Fruit fly (Drosophila melanogaster) whole organism, wandering third instar larva: ENCODE measurements around the gene CG33116.

Source experiments
- Abd-B ChIP-seq: fragments of >200 bp; optimal IDR thresholded peaks from 2 replicates; lab custom pipeline; 2017; ENCODE audit warnings: missing biosample characterization, missing genetic modification characterization
- CG32264 ChIP-seq: fragments of 200-800 bp; sonication (Bioruptor generic); optimal IDR thresholded peaks from 2 replicates; lab custom pipeline; 2016; ENCODE audit warnings: missing biosample characterization, missing genetic modification characterization
- CG9705 ChIP-seq: fragments of 200-800 bp; sonication (Bioruptor generic); optimal IDR thresholded peaks from 2 replicates; lab custom pipeline; 2018; ENCODE audit warnings: missing biosample characterization, mild to moderate bottlenecking, missing genetic modification characterization
- CrebA ChIP-seq: fragments of 200-800 bp; sonication (Bioruptor generic); optimal IDR thresholded peaks from 2 replicates; lab custom pipeline; 2016; ENCODE audit warnings: missing biosample characterization, mild to moderate bottlenecking, missing genetic modification characterization, borderline replicate concordance
- Dif ChIP-seq: fragments of 200-275, 200-300 bp; sonication (Bioruptor generic); optimal IDR thresholded peaks from 2 replicates; lab custom pipeline; 2018; ENCODE audit warnings: missing biosample characterization, missing genetic modification characterization; ENCODE audit not compliant: partially characterized antibody
- GATAd ChIP-seq: sonication (Bioruptor generic); optimal IDR thresholded peaks from 2 replicates; lab custom pipeline; 2016; ENCODE audit warnings: missing biosample characterization, missing genetic modification characterization
- HLH106 ChIP-seq: fragments of 200-800 bp; optimal IDR thresholded peaks from 3 replicates; lab custom pipeline; 2019; ENCODE audit warnings: missing biosample characterization, mild to moderate bottlenecking, missing genetic modification characterization, moderate library complexity
- Hnf4 ChIP-seq: fragments of 200-800 bp; sonication (Bioruptor generic); optimal IDR thresholded peaks from 2 replicates; lab custom pipeline; 2016; ENCODE audit warnings: missing biosample characterization, mild to moderate bottlenecking, missing genetic modification characterization
- Hr78 ChIP-seq: fragments of >200 bp; optimal IDR thresholded peaks from 2 replicates; lab custom pipeline; 2017; ENCODE audit warnings: missing biosample characterization, missing genetic modification characterization
- Hr83 ChIP-seq: fragments of 200-300 bp; sonication (Bioruptor generic); optimal IDR thresholded peaks from 2 replicates; lab custom pipeline; 2016; ENCODE audit warnings: missing biosample characterization, mild to moderate bottlenecking, missing genetic modification characterization, moderate library complexity; ENCODE audit not compliant: poor library complexity, severe bottlenecking
- Jra ChIP-seq: sonication (Bioruptor generic); optimal IDR thresholded peaks from 2 replicates; lab custom pipeline; 2016; ENCODE audit warnings: missing biosample characterization, missing genetic modification characterization
- Mio ChIP-seq: sonication (Bioruptor generic); optimal IDR thresholded peaks from 2 replicates; lab custom pipeline; 2016; ENCODE audit warnings: missing biosample characterization, missing genetic modification characterization
- Myc ChIP-seq: fragments of >200 bp; optimal IDR thresholded peaks from 2 replicates; lab custom pipeline; 2017
- N ChIP-seq: fragments of >200 bp; optimal IDR thresholded peaks from 2 replicates; lab custom pipeline; 2018; ENCODE audit warnings: missing biosample characterization, missing external identifiers, missing genetic modification characterization
- OdsH ChIP-seq: fragments of 200-800 bp; sonication (Bioruptor generic); optimal IDR thresholded peaks from 2 replicates; lab custom pipeline; 2016; ENCODE audit warnings: missing biosample characterization, mild to moderate bottlenecking, missing genetic modification characterization
- Rel ChIP-seq, 2 experiments: fragments of 200-800 bp; sonication (Bioruptor generic) in 1 of 2; optimal IDR thresholded peaks; 2 replicates in 1 of 2; 3 replicates in 1 of 2; lab custom pipeline; 2016 to 2019; ENCODE audit warnings: mild to moderate bottlenecking in 2 of 2, missing biosample characterization in 2 of 2, missing genetic modification characterization in 2 of 2, moderate library complexity in 1 of 2
- Sp1 ChIP-seq: fragments of 200-800 bp; sonication (Bioruptor generic); optimal IDR thresholded peaks from 3 replicates; lab custom pipeline; 2019; ENCODE audit warnings: missing biosample characterization, mild to moderate bottlenecking, missing genetic modification characterization, moderate library complexity
- Vsx2 ChIP-seq: fragments of 200-300, 225-300 bp; sonication (Bioruptor generic); optimal IDR thresholded peaks from 2 replicates; lab custom pipeline; 2018; ENCODE audit warnings: missing biosample characterization, missing genetic modification characterization; ENCODE audit not compliant: partially characterized antibody
- br ChIP-seq: fragments of 200-800 bp; sonication (Bioruptor generic); optimal IDR thresholded peaks from 2 replicates; lab custom pipeline; 2016; ENCODE audit warnings: missing biosample characterization, missing genetic modification characterization
- brk ChIP-seq: fragments of 200-800 bp; sonication (Bioruptor generic); optimal IDR thresholded peaks from 2 replicates; lab custom pipeline; 2016; ENCODE audit warnings: missing biosample characterization, mild to moderate bottlenecking, missing genetic modification characterization
- dl ChIP-seq, 2 experiments: fragments of 175-275, 200-275 bp in 1 of 2; fragments of 200-275 bp in 1 of 2; sonication (Bioruptor generic); optimal IDR thresholded peaks; lab custom pipeline; 2018; ENCODE audit warnings: mild to moderate bottlenecking in 2 of 2, missing biosample characterization in 2 of 2, missing genetic modification characterization in 2 of 2, moderate library complexity in 2 of 2; ENCODE audit not compliant: partially characterized antibody in 2 of 2, insufficient read depth in 1 of 2
- dmrt93B ChIP-seq: fragments of 200-800 bp; sonication (Bioruptor generic); optimal IDR thresholded peaks from 2 replicates; lab custom pipeline; 2018; ENCODE audit warnings: missing biosample characterization, mild to moderate bottlenecking, missing genetic modification characterization
- dsf ChIP-seq: sonication (Bioruptor generic); optimal IDR thresholded peaks from 2 replicates; lab custom pipeline; 2016; ENCODE audit warnings: missing biosample characterization, missing genetic modification characterization, borderline replicate concordance
- ey ChIP-seq: fragments of 200-800 bp; sonication (Bioruptor generic); optimal IDR thresholded peaks from 2 replicates; lab custom pipeline; 2016; ENCODE audit warnings: missing biosample characterization, missing genetic modification characterization
- foxo ChIP-seq, 2 experiments: fragments of 200-800 bp; sonication (Bioruptor generic); optimal IDR thresholded peaks; 2 replicates in 1 of 2; 3 replicates in 1 of 2; lab custom pipeline; 2016 to 2017; ENCODE audit warnings: missing biosample characterization in 2 of 2, missing genetic modification characterization in 2 of 2
- fru ChIP-seq: fragments of 200-800 bp; sonication (Bioruptor generic); optimal IDR thresholded peaks from 3 replicates; lab custom pipeline; 2016; ENCODE audit warnings: missing biosample characterization, mild to moderate bottlenecking, missing genetic modification characterization
- h ChIP-seq: fragments of 200-800 bp; sonication (Bioruptor generic); optimal IDR thresholded peaks from 3 replicates; lab custom pipeline; 2016; ENCODE audit warnings: missing biosample characterization, mild to moderate bottlenecking, missing genetic modification characterization
- jim ChIP-seq: fragments of 175-275, 200-325 bp; sonication (Bioruptor generic); optimal IDR thresholded peaks from 2 replicates; lab custom pipeline; 2016; ENCODE audit warnings: missing biosample characterization, mild to moderate bottlenecking, missing genetic modification characterization
- pan ChIP-seq: fragments of >200 bp; optimal IDR thresholded peaks from 2 replicates; lab custom pipeline; 2017
- psq ChIP-seq: fragments of 200-800 bp; sonication (Bioruptor generic); optimal IDR thresholded peaks from 3 replicates; lab custom pipeline; 2017; ENCODE audit warnings: missing biosample characterization, mild to moderate bottlenecking, missing genetic modification characterization, moderate library complexity
- rgr ChIP-seq: fragments of 200-800 bp; sonication (Bioruptor generic); optimal IDR thresholded peaks from 3 replicates; lab custom pipeline; 2016; ENCODE audit warnings: missing biosample characterization, mild to moderate bottlenecking, missing genetic modification characterization
- sage ChIP-seq: fragments of 200-800 bp; sonication (Bioruptor generic); optimal IDR thresholded peaks from 2 replicates; lab custom pipeline; 2016; ENCODE audit warnings: missing biosample characterization, mild to moderate bottlenecking, missing genetic modification characterization
- sv ChIP-seq: fragments of 200-800 bp; sonication (Bioruptor generic); optimal IDR thresholded peaks from 3 replicates; lab custom pipeline; 2016; ENCODE audit warnings: missing biosample characterization, missing genetic modification characterization
- tai ChIP-seq: sonication (Bioruptor generic); optimal IDR thresholded peaks from 2 replicates; lab custom pipeline; 2016; ENCODE audit warnings: missing biosample characterization, missing genetic modification characterization
- usp ChIP-seq: fragments of >200 bp; optimal IDR thresholded peaks from 2 replicates; lab custom pipeline; 2017; ENCODE audit warnings: missing biosample characterization, missing genetic modification characterization
- woc ChIP-seq: sonication (Bioruptor generic); optimal IDR thresholded peaks from 2 replicates; lab custom pipeline; 2016; ENCODE audit warnings: missing biosample characterization, mild to moderate bottlenecking, missing genetic modification characterization

Gene CG33116

DNA sequence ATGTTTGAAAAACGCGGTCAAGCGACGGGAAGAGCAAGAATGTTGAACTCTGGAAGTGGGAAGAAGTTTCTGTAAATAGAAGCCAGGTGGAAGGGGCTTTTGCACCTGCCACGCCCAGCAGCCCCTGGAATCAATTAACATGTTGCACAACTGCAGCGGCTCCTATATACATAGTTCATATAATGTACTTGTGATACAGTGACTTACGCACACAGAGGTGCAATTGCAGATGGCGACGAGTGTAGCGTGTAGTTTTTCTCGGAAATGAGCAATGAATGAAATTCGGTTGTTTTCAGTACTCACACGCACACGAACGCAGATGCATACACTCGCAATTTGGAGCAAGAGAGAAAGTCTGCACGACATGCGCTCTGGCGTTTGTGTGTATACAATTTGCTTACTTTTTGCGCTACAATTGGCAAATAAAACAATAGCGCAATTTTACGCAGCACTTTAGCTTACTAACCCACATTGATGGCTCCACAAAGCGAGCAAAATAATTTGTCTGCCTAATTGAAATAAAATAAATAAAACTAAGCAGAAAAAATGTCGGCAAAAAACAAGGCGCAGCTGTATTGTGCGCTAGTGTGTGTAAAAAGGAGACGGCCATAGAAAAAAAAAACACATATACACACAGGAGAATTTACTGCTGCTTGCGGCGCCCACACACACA is 43.2 kb downstream of the CG33116 start:
- TF ChIP-seq OdsH (no peak), Hr78 (peak; percentile 71), Vsx2 (GFP tag; lab: Kevin White, UChicago) (no peak), CG32264 (GFP tag; lab: Kevin White, UChicago) (no peak), sv (GFP tag; lab: Kevin White, UChicago) (no peak), N (GFP tag; lab: Kevin White, UChicago) (peak; percentile 85), tai (GFP tag; lab: Kevin White, UChicago) (no peak), Hnf4 (no peak), CrebA (GFP tag; lab: Kevin White, UChicago) (no peak), h (GFP tag; lab: Kevin White, UChicago) (peak; percentile 5), br (peak; percentile 15), Abd-B (GFP tag; lab: Kevin White, UChicago) (peak; percentile 28)
- TF ChIP-seq, all 38 proteins: peak for 5

DNA sequence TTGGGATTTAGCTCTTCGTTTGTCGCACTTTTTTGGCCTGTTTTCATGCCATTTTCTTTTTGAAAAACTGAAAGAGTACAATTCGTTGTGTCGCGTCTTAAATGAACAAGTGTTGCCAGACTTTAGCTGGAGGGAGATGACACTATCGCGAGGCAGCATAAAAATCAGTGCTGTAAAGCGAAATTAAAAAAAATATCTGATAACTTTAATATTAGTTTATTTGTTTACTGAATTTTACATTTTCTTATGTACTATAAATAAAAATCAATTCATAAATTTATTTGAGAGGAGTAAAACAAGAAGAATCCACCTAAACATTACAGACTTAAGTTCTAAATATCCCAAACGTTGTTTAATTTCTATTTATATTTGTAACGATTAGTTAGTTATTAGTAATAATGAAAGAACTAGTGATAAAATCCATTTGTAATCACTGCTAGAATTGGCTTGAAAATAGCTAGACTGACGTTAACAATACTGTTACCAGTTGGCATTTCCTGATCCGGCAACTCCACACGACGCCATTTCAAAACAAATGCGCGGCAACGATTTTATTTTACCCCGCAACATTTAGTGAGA is 44.0 kb downstream of the CG33116 start, which contains the start of the genes spi and msb1l:
Gene spi (minus strand): TSS at position 129 of the 579 bp plus-strand sequence.
Gene msb1l (plus strand): TSS at position 515 of the 579 bp plus-strand sequence.
- TF ChIP-seq dsf (GFP tag; lab: Kevin White, UChicago) (peak; percentile 44), Hnf4 (no peak), Myc (lab: Kevin White, UChicago) (peak; percentile 75), usp (GFP tag; lab: Kevin White, UChicago) (no peak), Jra (GFP tag; lab: Kevin White, UChicago) (peak; percentile 2), rgr (GFP tag; lab: Kevin White, UChicago) (peak; percentile 48), sage (GFP tag; lab: Kevin White, UChicago) (no peak), Dif (GFP tag; lab: Kevin White, UChicago) (no peak), OdsH (peak; percentile 16), N (GFP tag; lab: Kevin White, UChicago) (no peak), ey (peak; percentile 23), h (GFP tag; lab: Kevin White, UChicago) (peak; percentile 60), brk (no peak), foxo (GFP tag; optimal IDR thresholded peaks at IDR 0.05; lab: Kevin White, UChicago) (peak in 1 of 2 experiments; percentile 69), woc (GFP tag; lab: Kevin White, UChicago) (peak; percentile 61), Mio (GFP tag; lab: Kevin White, UChicago) (no peak), Sp1 (GFP tag; lab: Kevin White, UChicago) (peak; percentile 41), HLH106 (peak; percentile 72), Hr83 (GFP tag; lab: Kevin White, UChicago) (peak; percentile 39), psq (GFP tag; lab: Kevin White, UChicago) (peak; percentile 36), CG9705 (peak; percentile 3), dmrt93B (peak; percentile 20)

DNA sequence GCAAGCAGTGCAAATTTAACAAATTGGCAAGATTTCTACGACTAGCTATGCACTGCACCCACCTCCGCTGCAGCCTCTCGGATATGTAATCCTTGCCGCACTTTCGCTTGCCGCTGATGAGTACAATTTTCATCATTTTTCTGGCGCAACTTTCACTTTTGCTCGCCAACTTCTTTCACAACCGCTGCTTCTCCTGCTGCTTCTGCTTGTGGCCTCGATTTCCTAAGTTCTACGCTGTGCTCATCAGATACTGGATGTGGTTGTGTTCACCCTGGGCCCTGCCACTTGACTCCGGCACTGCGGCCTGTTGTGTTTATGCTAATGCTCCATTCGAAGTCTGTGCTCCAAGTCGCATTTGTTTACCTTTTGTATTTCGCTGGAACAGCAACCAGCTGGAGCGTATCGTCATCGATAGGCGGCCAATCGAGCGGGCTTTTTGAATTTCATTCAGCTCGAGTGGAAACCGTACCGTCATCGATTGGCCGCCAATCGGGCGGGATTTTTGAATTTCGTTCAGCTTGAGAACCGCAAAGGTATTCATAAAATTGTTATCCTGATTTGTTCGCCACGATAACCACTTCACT is 46.8 kb downstream of the CG33116 start, which contains the start of gene Pmvk:
Gene Pmvk (minus strand): TSS at position 357 of the 584 bp plus-strand sequence.
- TF ChIP-seq Rel (GFP tag; optimal IDR thresholded peaks at IDR 0.05; lab: Kevin White, UChicago) (no peak), Rel (tag; optimal IDR thresholded peaks at IDR 0.05; lab: Kevin White, UChicago) (peak; percentile 5), sage (GFP tag; lab: Kevin White, UChicago) (no peak)

DNA sequence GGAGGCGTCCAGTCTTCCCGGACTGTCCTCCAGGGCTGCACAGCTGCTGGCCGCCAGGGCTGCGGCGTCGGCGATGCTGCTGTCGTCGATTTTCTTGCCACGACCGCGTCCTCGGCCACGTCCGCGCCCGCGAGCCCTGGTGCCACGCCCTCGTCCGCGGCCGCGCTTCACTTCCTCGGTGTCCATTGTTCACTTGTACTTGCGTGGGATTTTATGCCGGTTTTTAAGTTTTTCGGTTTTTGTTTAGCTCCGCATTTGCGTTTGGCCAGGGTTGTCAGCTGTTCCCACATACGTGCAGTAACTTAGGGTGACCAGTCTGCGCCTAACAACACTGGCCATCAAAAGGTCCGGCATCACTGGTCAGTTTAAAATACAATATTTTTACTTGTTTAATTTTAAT is 48.9 kb downstream of the CG33116 start, which contains the start of gene Hakai:
Gene Hakai (minus strand): TSS at position 290 of the 400 bp plus-strand sequence.
- no peak for TF ChIP-seq Hnf4
- no peak for TF ChIP-seq usp (GFP tag; lab: Kevin White, UChicago)
- peak; percentile 86 for TF ChIP-seq Hr83 (GFP tag; lab: Kevin White, UChicago)
- no peak for TF ChIP-seq CG32264 (GFP tag; lab: Kevin White, UChicago)
- peak; percentile 48 for TF ChIP-seq HLH106
- no peak for TF ChIP-seq dl (GFP tag; optimal IDR thresholded peaks at IDR 0.05; lab: Kevin White, UChicago; ENCODE audit: insufficient read depth in 1 of 2, partially characterized antibody in 2 of 2)
- peak; percentile 38 for TF ChIP-seq fru (GFP tag; lab: Kevin White, UChicago)
- TF ChIP-seq dmrt93B, result no peak
- TF ChIP-seq jim (GFP tag; lab: Kevin White, UChicago), result peak; percentile 18
- no peak for TF ChIP-seq Myc (lab: Kevin White, UChicago)
- TF ChIP-seq CG9705, result peak; percentile 34
- peak; percentile 16 for TF ChIP-seq br
- TF ChIP-seq rgr (GFP tag; lab: Kevin White, UChicago), result peak; percentile 61
- no peak for TF ChIP-seq GATAd (GFP tag; lab: Kevin White, UChicago)
- no peak for TF ChIP-seq OdsH
- TF ChIP-seq ey, result peak; percentile 46
- TF ChIP-seq Hr78, result no peak
- no peak for TF ChIP-seq Abd-B (GFP tag; lab: Kevin White, UChicago)
- TF ChIP-seq Rel (GFP tag; optimal IDR thresholded peaks at IDR 0.05; lab: Kevin White, UChicago), result no peak
- peak; percentile 98 for TF ChIP-seq Rel (tag; optimal IDR thresholded peaks at IDR 0.05; lab: Kevin White, UChicago)
- TF ChIP-seq pan (lab: Kevin White, UChicago), result no peak
- TF ChIP-seq woc (GFP tag; lab: Kevin White, UChicago), result no peak
- no peak for TF ChIP-seq dsf (GFP tag; lab: Kevin White, UChicago)
- peak; percentile 60 for TF ChIP-seq h (GFP tag; lab: Kevin White, UChicago)
- no peak for TF ChIP-seq Mio (GFP tag; lab: Kevin White, UChicago)
- TF ChIP-seq foxo (GFP tag; optimal IDR thresholded peaks at IDR 0.05; lab: Kevin White, UChicago), result peak in 1 of 2 experiments; percentile 72
- no peak for TF ChIP-seq sage (GFP tag; lab: Kevin White, UChicago)
- TF ChIP-seq Jra (GFP tag; lab: Kevin White, UChicago), result peak; percentile 21
- peak; percentile 55 for TF ChIP-seq sv (GFP tag; lab: Kevin White, UChicago)
- TF ChIP-seq tai (GFP tag; lab: Kevin White, UChicago), result no peak
